Worm (Caenorhabditis elegans) whole organism, late embryonic: ENCODE measurements around the gene phf-15.

Source experiments
- C08G9.2 ChIP-seq: sonication (generic microtip); optimal IDR thresholded peaks from 2 replicates; lab custom pipeline; 2016; ENCODE audit warnings: mild to moderate bottlenecking, missing genetic modification characterization, moderate library complexity, missing compliant biosample characterization
- C38D4.7 ChIP-seq: fragments of 200-800 bp; sonication (Bioruptor generic); optimal IDR thresholded peaks from 2 replicates; lab custom pipeline; 2018; ENCODE audit warnings: mild to moderate bottlenecking, missing genetic modification characterization, moderate library complexity, missing compliant biosample characterization
- K02D7.2 ChIP-seq: sonication (generic microtip); optimal IDR thresholded peaks from 2 replicates; lab custom pipeline; 2017; ENCODE audit warnings: mild to moderate bottlenecking, missing genetic modification characterization, missing compliant biosample characterization
- ceh-14 ChIP-seq: sonication (generic microtip); optimal IDR thresholded peaks from 2 replicates; lab custom pipeline; 2016; ENCODE audit warnings: missing genotype, missing genetic modification characterization, missing compliant biosample characterization
- ceh-18 ChIP-seq: sonication (generic microtip); optimal IDR thresholded peaks from 2 replicates; lab custom pipeline; 2016; ENCODE audit warnings: missing genetic modification characterization, missing compliant biosample characterization
- ceh-2 ChIP-seq: sonication (generic microtip); optimal IDR thresholded peaks from 2 replicates; lab custom pipeline; 2016; ENCODE audit warnings: missing genotype, missing genetic modification characterization, missing compliant biosample characterization
- ceh-22 ChIP-seq: sonication (generic microtip); optimal IDR thresholded peaks from 2 replicates; lab custom pipeline; 2017; ENCODE audit warnings: missing biosample characterization, missing genetic modification characterization
- ceh-24 ChIP-seq: sonication (generic microtip); optimal IDR thresholded peaks from 2 replicates; lab custom pipeline; 2016; ENCODE audit warnings: mild to moderate bottlenecking, missing genetic modification characterization, missing compliant biosample characterization
- ceh-30 ChIP-seq: fragments of 150-350 bp; optimal IDR thresholded peaks from 2 replicates; lab custom pipeline; 2014; ENCODE audit warnings: missing biosample characterization, missing genetic modification characterization
- ceh-31 ChIP-seq: sonication (generic microtip); optimal IDR thresholded peaks from 2 replicates; lab custom pipeline; 2016; ENCODE audit warnings: missing genetic modification characterization, missing compliant biosample characterization
- ceh-34 ChIP-seq: sonication (generic microtip); optimal IDR thresholded peaks from 2 replicates; lab custom pipeline; 2016; ENCODE audit warnings: mild to moderate bottlenecking, missing genetic modification characterization, missing compliant biosample characterization
- ceh-48 ChIP-seq: sonication (generic microtip); optimal IDR thresholded peaks from 2 replicates; lab custom pipeline; 2016; ENCODE audit warnings: missing genetic modification characterization, inconsistent platforms, missing compliant biosample characterization
- ceh-9 ChIP-seq: sonication (generic microtip); optimal IDR thresholded peaks from 2 replicates; lab custom pipeline; 2016; ENCODE audit warnings: mild to moderate bottlenecking, missing genetic modification characterization, inconsistent platforms, missing compliant biosample characterization
- che-1 ChIP-seq: sonication (generic microtip); optimal IDR thresholded peaks from 2 replicates; lab custom pipeline; 2016; ENCODE audit warnings: mild to moderate bottlenecking, missing genetic modification characterization, missing compliant biosample characterization
- elt-2 ChIP-seq: sonication (generic microtip); optimal IDR thresholded peaks from 2 replicates; lab custom pipeline; 2016; ENCODE audit warnings: missing genetic modification reagents, missing genetic modification characterization, missing compliant biosample characterization
- elt-4 ChIP-seq: sonication (generic microtip); optimal IDR thresholded peaks from 2 replicates; lab custom pipeline; 2016; ENCODE audit warnings: missing genetic modification characterization, missing compliant biosample characterization
- ets-4 ChIP-seq: sonication (generic microtip); optimal IDR thresholded peaks from 2 replicates; lab custom pipeline; 2016; ENCODE audit warnings: missing genetic modification characterization, missing compliant biosample characterization
- fkh-6 ChIP-seq: sonication (generic microtip); optimal IDR thresholded peaks from 2 replicates; lab custom pipeline; 2016; ENCODE audit warnings: missing genetic modification characterization, missing compliant biosample characterization
- gmeb-2 ChIP-seq: sonication (generic microtip); optimal IDR thresholded peaks from 2 replicates; lab custom pipeline; 2016; ENCODE audit warnings: missing genetic modification characterization, inconsistent platforms, missing compliant biosample characterization
- hlh-13 ChIP-seq: fragments of 200-800 bp; sonication (Bioruptor generic); optimal IDR thresholded peaks from 2 replicates; lab custom pipeline; 2018; ENCODE audit warnings: mild to moderate bottlenecking, missing genetic modification characterization, missing compliant biosample characterization
- hlh-15 ChIP-seq: sonication (generic microtip); optimal IDR thresholded peaks from 2 replicates; lab custom pipeline; 2016; ENCODE audit warnings: missing genetic modification characterization, missing compliant biosample characterization
- hlh-30 ChIP-seq: sonication (generic microtip); optimal IDR thresholded peaks from 2 replicates; lab custom pipeline; 2017; ENCODE audit warnings: antibody characterized with exemption, missing genetic modification characterization, missing compliant biosample characterization; ENCODE audit not compliant: insufficient read depth
- hlh-6 ChIP-seq: sonication (generic microtip); optimal IDR thresholded peaks from 2 replicates; lab custom pipeline; 2016; ENCODE audit warnings: missing genotype, missing genetic modification characterization, missing compliant biosample characterization
- madf-2 ChIP-seq: sonication (generic microtip); optimal IDR thresholded peaks from 2 replicates; lab custom pipeline; 2017; ENCODE audit warnings: missing genetic modification characterization, missing compliant biosample characterization
- mec-3 ChIP-seq: sonication (generic microtip); optimal IDR thresholded peaks from 2 replicates; lab custom pipeline; 2016; ENCODE audit warnings: borderline replicate concordance, missing genetic modification characterization, missing compliant biosample characterization
- nfya-1 ChIP-seq: sonication (generic microtip); optimal IDR thresholded peaks from 2 replicates; lab custom pipeline; 2017; ENCODE audit warnings: missing genetic modification characterization, mild to moderate bottlenecking, missing compliant biosample characterization, antibody characterized with exemption, moderate library complexity
- nhr-11 ChIP-seq: fragments of 150-350 bp; optimal IDR thresholded peaks from 2 replicates; lab custom pipeline; 2014; ENCODE audit warnings: missing biosample characterization, missing genetic modification characterization
- nhr-232 ChIP-seq: sonication (generic microtip); optimal IDR thresholded peaks from 2 replicates; lab custom pipeline; 2016; ENCODE audit warnings: missing genetic modification characterization, missing compliant biosample characterization
- pha-2 ChIP-seq: sonication (generic microtip); optimal IDR thresholded peaks from 2 replicates; lab custom pipeline; 2017; ENCODE audit warnings: mild to moderate bottlenecking, missing genetic modification characterization, missing compliant biosample characterization
- pha-4 ChIP-seq: fragments of 150-350 bp; optimal IDR thresholded peaks from 2 replicates; lab custom pipeline; 2018; ENCODE audit warnings: missing biosample characterization, missing genetic modification reagents, missing genetic modification characterization
- pqm-1 ChIP-seq: sonication (generic microtip); optimal IDR thresholded peaks from 2 replicates; lab custom pipeline; 2016; ENCODE audit warnings: missing genetic modification characterization, missing compliant biosample characterization
- pros-1 ChIP-seq: fragments of 150-350 bp; optimal IDR thresholded peaks from 2 replicates; lab custom pipeline; 2014; ENCODE audit warnings: missing biosample characterization, missing genetic modification reagents, missing genetic modification characterization
- ref-2 ChIP-seq: sonication (generic microtip); optimal IDR thresholded peaks from 2 replicates; lab custom pipeline; 2016; ENCODE audit warnings: missing genetic modification characterization, missing compliant biosample characterization
- rnt-1 ChIP-seq: sonication (generic microtip); optimal IDR thresholded peaks from 2 replicates; lab custom pipeline; 2016; ENCODE audit warnings: missing genetic modification characterization, missing compliant biosample characterization
- sdc-2 ChIP-seq: sonication (generic microtip); optimal IDR thresholded peaks from 2 replicates; lab custom pipeline; 2016; ENCODE audit warnings: missing genotype, missing genetic modification characterization, missing compliant biosample characterization
- sox-2 ChIP-seq: fragments of 200-800 bp; sonication (Bioruptor generic); IDR thresholded peaks from 2 replicates; pipeline ENCODE4 v1.3.6; 2022; ENCODE audit warnings: missing genetic modification reagents, missing genetic modification characterization, missing compliant biosample characterization
- sox-4 ChIP-seq: sonication (generic microtip); optimal IDR thresholded peaks from 2 replicates; lab custom pipeline; 2017; ENCODE audit warnings: mild to moderate bottlenecking, missing genetic modification characterization, inconsistent platforms, missing compliant biosample characterization
- tbx-2 ChIP-seq: sonication (generic microtip); optimal IDR thresholded peaks from 2 replicates; lab custom pipeline; 2016; ENCODE audit warnings: missing genetic modification characterization, missing compliant biosample characterization
- tbx-7 ChIP-seq: sonication (generic microtip); optimal IDR thresholded peaks from 2 replicates; lab custom pipeline; 2016; ENCODE audit warnings: missing genotype, missing genetic modification characterization, missing compliant biosample characterization
- ttx-3 ChIP-seq: sonication (generic microtip); optimal IDR thresholded peaks from 2 replicates; lab custom pipeline; 2016; ENCODE audit warnings: missing genetic modification reagents, missing genetic modification characterization, missing compliant biosample characterization
- unc-42 ChIP-seq: sonication (generic microtip); optimal IDR thresholded peaks from 2 replicates; lab custom pipeline; 2016; ENCODE audit warnings: missing genotype, missing genetic modification characterization, missing compliant biosample characterization
- unc-55 ChIP-seq: sonication (generic microtip); optimal IDR thresholded peaks from 2 replicates; lab custom pipeline; 2017; ENCODE audit warnings: missing biosample characterization, missing genetic modification reagents, missing genetic modification characterization
- unc-86 ChIP-seq: sonication (generic microtip); optimal IDR thresholded peaks from 2 replicates; lab custom pipeline; 2016; ENCODE audit warnings: missing genetic modification characterization, missing compliant biosample characterization
- zip-5 ChIP-seq: sonication (generic microtip); optimal IDR thresholded peaks from 2 replicates; lab custom pipeline; 2016; ENCODE audit warnings: missing genetic modification characterization, missing compliant biosample characterization

The phf-15 gene

ce11 chrIII:3322317-3323010 lies at the start of gene phf-15:
TSS of gene phf-15 (plus strand) at chrIII:3322853.
- TF ChIP-seq zip-5 (tag; lab: Kevin White, UChicago) (peak; percentile 5), tbx-7 (tag; lab: Kevin White, UChicago) (peak; percentile 47), C08G9.2 (tag; lab: Kevin White, UChicago) (peak; percentile 61), ets-4 (tag; lab: Kevin White, UChicago) (peak; percentile 67), ceh-48 (tag; lab: Kevin White, UChicago) (peak; percentile 12), unc-42 (tag; lab: Kevin White, UChicago) (peak; percentile 47), ceh-31 (peak; percentile 70), tbx-2 (tag; lab: Kevin White, UChicago) (peak; percentile 33), rnt-1 (tag; lab: Kevin White, UChicago) (peak; percentile 24), nfya-1 (peak; percentile 1), C38D4.7 (GFP tag; lab: Kevin White, UChicago) (no peak), sdc-2 (tag; lab: Kevin White, UChicago) (no peak), ceh-2 (tag; lab: Kevin White, UChicago) (peak; percentile 59), elt-2 (peak; percentile 34), elt-4 (no peak), ceh-14 (tag; lab: Kevin White, UChicago) (peak; percentile 56), K02D7.2 (tag; lab: Kevin White, UChicago) (no peak)

ce11 chrIII:3273141-3273540 lies 49.5 kb upstream of the phf-15 start:
- TF ChIP-seq ceh-34 (tag; lab: Kevin White, UChicago), result peak; percentile 10
- TF ChIP-seq nfya-1, result peak; percentile 73
- peak; percentile 86 for TF ChIP-seq hlh-30
- peak; percentile 53 for TF ChIP-seq unc-55 (GFP tag; lab: Kevin White, UChicago)
- peak; percentile 34 for TF ChIP-seq ceh-18
- peak; percentile 35 for TF ChIP-seq tbx-2 (tag; lab: Kevin White, UChicago)
- peak; percentile 57 for TF ChIP-seq ceh-31
- TF ChIP-seq che-1 (tag; lab: Kevin White, UChicago), result no peak
- TF ChIP-seq unc-42 (tag; lab: Kevin White, UChicago), result peak; percentile 82
- no peak for TF ChIP-seq hlh-6
- TF ChIP-seq pqm-1 (tag; lab: Kevin White, UChicago), result no peak
- TF ChIP-seq rnt-1 (tag; lab: Kevin White, UChicago), result peak; percentile 28
- peak; percentile 25 for TF ChIP-seq pros-1

ce11 chrIII:3278610-3279009 lies 44.0 kb upstream of the phf-15 start, which contains the start of gene Y53G8AM.8:
TSS of gene Y53G8AM.8 (minus strand) at chrIII:3278710.
- TF ChIP-seq ceh-34 (tag; lab: Kevin White, UChicago) (no peak), sox-4 (tag; lab: Kevin White, UChicago) (no peak), ttx-3 (tag; lab: Kevin White, UChicago) (no peak), gmeb-2 (tag; lab: Kevin White, UChicago) (no peak), ceh-9 (tag; lab: Kevin White, UChicago) (no peak), elt-4 (no peak), pha-2 (tag; lab: Kevin White, UChicago) (no peak), tbx-2 (tag; lab: Kevin White, UChicago) (no peak), ref-2 (tag; lab: Kevin White, UChicago) (no peak)

ce11 chrIII:3279304-3279703 lies 43.3 kb upstream of the phf-15 start:
- TF ChIP-seq madf-2 (tag; lab: Kevin White, UChicago) (no peak), pros-1 (no peak), C38D4.7 (GFP tag; lab: Kevin White, UChicago) (no peak), hlh-6 (no peak), ceh-30 (tag; lab: Kevin White, UChicago) (no peak), sox-2 (GFP tag; lab: Robert Waterston, UW) (no peak), ceh-9 (tag; lab: Kevin White, UChicago) (no peak), mec-3 (tag; lab: Kevin White, UChicago) (no peak), ceh-22 (tag; lab: Kevin White, UChicago) (no peak), ets-4 (tag; lab: Kevin White, UChicago) (no peak), fkh-6 (tag; lab: Kevin White, UChicago) (no peak), hlh-13 (GFP tag; lab: Kevin White, UChicago) (no peak), pha-4 (tag; lab: Kevin White, UChicago) (no peak), elt-4 (no peak), hlh-30 (peak; percentile 25), hlh-15 (no peak), ref-2 (tag; lab: Kevin White, UChicago) (no peak), tbx-7 (tag; lab: Kevin White, UChicago) (no peak), elt-2 (peak; percentile 17), ceh-24 (no peak), gmeb-2 (tag; lab: Kevin White, UChicago) (no peak), nhr-232 (tag; lab: Kevin White, UChicago) (no peak), unc-86 (tag; lab: Kevin White, UChicago) (no peak), ceh-31 (peak; percentile 22), nhr-11 (tag; lab: Kevin White, UChicago) (no peak)
